Worm (Caenorhabditis elegans): ENCODE results near the gene lact-1.
A peak's percentile ranks its signal among the peaks of the same experiment; 100 is the strongest.

The lact-1 gene

DNA sequence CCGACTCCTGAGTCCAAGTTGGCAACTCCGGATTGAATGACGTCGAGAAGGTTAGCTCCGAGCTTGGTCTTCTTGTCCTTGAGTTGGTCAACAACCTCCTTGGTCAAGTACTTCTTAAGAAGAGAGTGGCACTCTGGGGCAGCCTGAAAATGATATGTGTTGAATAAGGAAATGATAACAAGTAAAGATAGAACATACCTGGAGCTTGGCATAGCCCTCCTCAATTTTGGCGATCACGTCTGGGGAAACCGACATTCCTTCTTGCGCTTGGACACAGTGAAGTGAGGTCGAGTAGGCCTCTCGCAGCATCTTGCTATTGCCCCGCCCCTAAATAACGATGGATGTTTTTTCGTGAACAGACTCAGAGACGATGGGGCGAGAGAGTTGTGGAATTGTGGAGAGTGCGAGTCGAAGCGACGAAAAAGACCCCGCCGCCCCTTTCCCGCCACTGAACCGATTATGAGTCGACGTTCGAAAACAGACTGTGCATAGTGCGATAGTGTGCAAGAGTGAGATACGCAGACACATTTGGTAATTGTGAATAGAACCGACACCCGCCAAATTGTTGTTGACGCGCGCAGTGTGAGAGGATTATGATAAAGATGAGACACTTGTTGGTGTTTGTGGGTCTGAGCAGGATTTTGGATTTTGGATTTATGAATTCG lies 27.9 kb downstream of the lact-1 start:
- TF ChIP-seq hnd-1 (tag; optimal IDR thresholded peaks at IDR 0.05) (no peak), ceh-36 (tag; optimal IDR thresholded peaks at IDR 0.05) (peak; percentile 20)

DNA sequence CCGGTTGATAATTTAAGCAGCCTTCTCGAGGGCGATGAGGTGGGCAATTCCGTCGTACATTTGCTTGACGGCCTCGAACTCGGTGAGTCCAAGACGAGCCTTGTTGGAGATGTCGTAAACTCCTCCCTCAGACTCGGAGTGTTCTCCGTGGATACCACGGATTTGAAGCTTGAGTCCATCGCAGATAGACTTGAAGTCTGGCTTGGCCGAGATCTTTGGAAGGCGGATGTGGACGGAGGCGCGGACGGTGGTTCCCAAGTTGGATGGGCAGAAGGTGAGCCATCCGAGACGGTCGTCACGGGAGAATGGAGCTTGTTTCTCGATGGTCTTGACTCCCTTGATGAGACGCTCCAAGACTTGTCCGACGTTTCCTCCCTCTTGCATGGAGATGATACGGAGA lies 29.3 kb downstream of the lact-1 start:
- TF ChIP-seq tra-4 (tag; optimal IDR thresholded peaks at IDR 0.05) = no peak
- no peak for TF ChIP-seq sea-1 (GFP tag; conservative IDR thresholded peaks at IDR 0.05)
- TF ChIP-seq hmg-4 (GFP tag; optimal IDR thresholded peaks at IDR 0.05) = no peak
- no peak for TF ChIP-seq pes-1 (GFP tag; IDR thresholded peaks at IDR 0.05)
- no peak for TF ChIP-seq ceh-36 (tag; optimal IDR thresholded peaks at IDR 0.05)
- no peak for TF ChIP-seq ceh-13 (GFP tag; optimal IDR thresholded peaks at IDR 0.05)
- TF ChIP-seq tbx-11 (GFP tag; IDR thresholded peaks at IDR 0.05) = no peak
- no peak for TF ChIP-seq F13C5.2 (tag; optimal IDR thresholded peaks at IDR 0.05)
- TF ChIP-seq hnd-1 (tag; optimal IDR thresholded peaks at IDR 0.05) = no peak
- TF ChIP-seq aly-1 (tag; optimal IDR thresholded peaks at IDR 0.05) = no peak
- TF ChIP-seq flt-1 (GFP tag; IDR thresholded peaks at IDR 0.05) = no peak
- no peak for TF ChIP-seq B0310.2 (tag; optimal IDR thresholded peaks at IDR 0.05)
- no peak for TF ChIP-seq scrt-1 (GFP tag; IDR thresholded peaks at IDR 0.05)

DNA sequence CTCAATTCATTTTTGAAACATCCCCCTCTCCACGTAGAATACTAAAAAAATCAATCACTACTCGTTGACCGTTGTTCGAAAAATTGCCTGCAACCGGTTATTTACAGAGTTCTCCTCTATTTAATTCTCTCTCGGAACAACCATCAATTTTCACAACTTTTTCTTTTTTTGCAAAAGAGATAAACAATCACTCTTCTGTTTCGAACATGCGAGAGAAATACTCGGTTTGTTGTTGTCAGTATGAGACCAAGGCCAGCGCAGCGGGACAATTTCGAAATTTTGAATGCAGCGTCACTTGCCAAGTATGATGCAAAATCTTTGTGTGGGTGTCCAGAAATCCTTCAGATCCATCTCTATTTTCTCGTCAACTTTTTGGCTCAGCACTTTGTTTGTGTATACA lies 29.9 kb downstream of the lact-1 start:
- no peak for TF ChIP-seq tbx-37 (GFP tag; conservative IDR thresholded peaks at IDR 0.05)
- TF ChIP-seq tbx-11 (GFP tag; IDR thresholded peaks at IDR 0.05) = no peak
- no peak for TF ChIP-seq tra-4 (tag; optimal IDR thresholded peaks at IDR 0.05)
- TF ChIP-seq ceh-36 (tag; optimal IDR thresholded peaks at IDR 0.05) = no peak
- TF ChIP-seq hmbx-1 (tag; optimal IDR thresholded peaks at IDR 0.05) = no peak
- TF ChIP-seq ets-7 (tag; optimal IDR thresholded peaks at IDR 0.05) = no peak
- TF ChIP-seq B0310.2 (tag; optimal IDR thresholded peaks at IDR 0.05) = no peak
- no peak for TF ChIP-seq F13C5.2 (tag; optimal IDR thresholded peaks at IDR 0.05)
- TF ChIP-seq ama-1 (optimal IDR thresholded peaks at IDR 0.05) = no peak
- TF ChIP-seq hmg-4 (GFP tag; optimal IDR thresholded peaks at IDR 0.05) = no peak
- TF ChIP-seq sea-1 (GFP tag; conservative IDR thresholded peaks at IDR 0.05) = no peak

DNA sequence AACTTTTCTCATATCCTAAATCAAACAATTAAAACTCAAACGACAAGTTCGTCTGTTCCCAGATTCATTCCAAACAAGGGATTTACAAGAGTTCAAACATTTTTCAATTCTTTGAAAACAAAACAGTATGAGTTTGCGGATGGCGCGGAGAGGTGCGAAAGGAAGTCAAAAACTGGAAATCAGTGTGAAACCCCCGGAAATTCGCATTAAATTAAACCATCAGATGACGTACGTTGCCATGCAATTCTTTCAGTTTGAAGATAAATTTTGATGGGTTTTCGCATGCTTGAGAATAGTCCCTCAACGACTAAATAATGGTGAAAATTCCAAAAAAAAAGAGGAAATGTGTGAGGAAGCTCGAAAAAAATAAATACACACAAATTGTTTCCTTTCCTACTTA lies 30.8 kb downstream of the lact-1 start:
- TF ChIP-seq tbx-11 (GFP tag; IDR thresholded peaks at IDR 0.05) (no peak), ets-7 (tag; optimal IDR thresholded peaks at IDR 0.05) (no peak), hnd-1 (tag; optimal IDR thresholded peaks at IDR 0.05) (no peak), ceh-36 (tag; optimal IDR thresholded peaks at IDR 0.05) (no peak), pes-1 (GFP tag; IDR thresholded peaks at IDR 0.05) (no peak), hmg-4 (GFP tag; optimal IDR thresholded peaks at IDR 0.05) (no peak), flt-1 (GFP tag; IDR thresholded peaks at IDR 0.05) (no peak), scrt-1 (GFP tag; IDR thresholded peaks at IDR 0.05) (no peak), tra-4 (tag; optimal IDR thresholded peaks at IDR 0.05) (no peak), tbx-37 (GFP tag; conservative IDR thresholded peaks at IDR 0.05) (no peak), aly-1 (tag; optimal IDR thresholded peaks at IDR 0.05) (no peak), B0310.2 (tag; optimal IDR thresholded peaks at IDR 0.05) (no peak), sea-1 (GFP tag; conservative IDR thresholded peaks at IDR 0.05) (no peak), F13C5.2 (tag; optimal IDR thresholded peaks at IDR 0.05) (no peak), ama-1 (optimal IDR thresholded peaks at IDR 0.05) (no peak), hmbx-1 (tag; optimal IDR thresholded peaks at IDR 0.05) (no peak), ceh-13 (GFP tag; optimal IDR thresholded peaks at IDR 0.05) (no peak)

DNA sequence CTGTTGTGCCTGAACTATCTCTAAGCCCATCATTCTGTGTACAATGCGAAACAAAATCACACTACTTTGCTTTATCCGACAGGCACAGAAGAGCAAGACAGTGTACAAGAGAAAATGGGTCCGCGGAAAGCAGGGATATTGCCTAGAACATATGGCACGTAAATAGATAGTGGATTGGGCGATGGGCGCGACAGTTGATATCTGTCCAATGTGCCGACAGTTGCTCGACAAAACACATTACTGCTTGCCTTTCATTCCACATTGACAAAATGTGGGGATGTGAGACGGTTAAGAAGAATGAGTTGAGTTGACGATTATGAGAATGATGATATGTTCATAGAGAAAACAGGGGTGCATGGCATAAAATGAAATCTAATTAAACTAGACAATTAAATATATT lies 35.1 kb downstream of the lact-1 start:
- no peak for TF ChIP-seq ceh-36 (tag; optimal IDR thresholded peaks at IDR 0.05)
- no peak for TF ChIP-seq ama-1 (optimal IDR thresholded peaks at IDR 0.05)
- TF ChIP-seq ets-7 (tag; optimal IDR thresholded peaks at IDR 0.05) = no peak
- TF ChIP-seq B0310.2 (tag; optimal IDR thresholded peaks at IDR 0.05) = no peak
- TF ChIP-seq hmg-4 (GFP tag; optimal IDR thresholded peaks at IDR 0.05) = no peak
- no peak for TF ChIP-seq flt-1 (GFP tag; IDR thresholded peaks at IDR 0.05)
- no peak for TF ChIP-seq tbx-37 (GFP tag; conservative IDR thresholded peaks at IDR 0.05)
- TF ChIP-seq aly-1 (tag; optimal IDR thresholded peaks at IDR 0.05) = no peak
- no peak for TF ChIP-seq F13C5.2 (tag; optimal IDR thresholded peaks at IDR 0.05)
- TF ChIP-seq hnd-1 (tag; optimal IDR thresholded peaks at IDR 0.05) = no peak
- TF ChIP-seq ceh-13 (GFP tag; optimal IDR thresholded peaks at IDR 0.05) = no peak
- no peak for TF ChIP-seq sea-1 (GFP tag; conservative IDR thresholded peaks at IDR 0.05)
- no peak for TF ChIP-seq tra-4 (tag; optimal IDR thresholded peaks at IDR 0.05)
- TF ChIP-seq tbx-11 (GFP tag; IDR thresholded peaks at IDR 0.05) = no peak
- no peak for TF ChIP-seq pes-1 (GFP tag; IDR thresholded peaks at IDR 0.05)
- TF ChIP-seq scrt-1 (GFP tag; IDR thresholded peaks at IDR 0.05) = no peak
- TF ChIP-seq hmbx-1 (tag; optimal IDR thresholded peaks at IDR 0.05) = no peak

DNA sequence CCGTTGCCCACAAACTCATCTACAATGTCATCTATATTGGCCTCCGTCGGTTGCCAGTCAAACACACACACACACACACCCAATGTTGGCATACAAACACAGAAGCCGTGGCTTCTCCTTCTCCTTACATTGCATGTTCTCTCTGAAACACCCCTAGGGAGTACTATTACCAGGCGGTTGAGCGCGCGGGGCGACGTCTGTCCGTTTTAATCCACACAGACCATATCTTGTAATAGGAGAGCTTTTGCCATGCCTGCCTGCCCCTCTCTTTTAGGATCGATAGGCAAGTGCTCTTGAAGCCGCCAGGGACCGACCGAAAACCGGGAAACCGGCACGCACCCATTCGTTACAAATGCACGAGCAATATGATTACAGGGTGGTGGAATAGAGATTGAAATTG lies 35.7 kb downstream of the lact-1 start:
- TF ChIP-seq flt-1 (GFP tag; IDR thresholded peaks at IDR 0.05) (no peak), pes-1 (GFP tag; IDR thresholded peaks at IDR 0.05) (peak; percentile 29; the same call in 1 of the 2 replicates), sea-1 (GFP tag; conservative IDR thresholded peaks at IDR 0.05) (no peak), hmbx-1 (tag; optimal IDR thresholded peaks at IDR 0.05) (no peak)

DNA sequence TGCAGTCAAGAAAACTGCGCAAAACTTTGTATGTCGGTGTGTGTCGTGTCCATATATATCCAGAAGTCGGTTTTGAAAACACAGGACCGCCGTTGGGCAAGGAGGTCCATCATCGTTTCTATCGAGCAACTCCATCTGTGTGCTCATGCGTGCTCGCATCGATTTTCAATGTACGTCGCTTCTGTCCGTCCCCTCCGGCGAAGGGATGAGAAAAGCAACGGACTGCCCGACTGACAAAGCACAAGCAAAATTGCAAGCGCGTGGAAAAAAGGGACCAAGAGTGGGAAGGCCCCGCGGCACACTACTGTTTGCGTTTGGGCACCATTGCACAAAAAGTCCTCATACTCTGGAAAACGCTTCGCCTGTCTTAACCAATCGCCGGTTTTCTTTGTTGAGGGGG lies 37.8 kb downstream of the lact-1 start:
- TF ChIP-seq sea-1 (GFP tag; conservative IDR thresholded peaks at IDR 0.05) (0 out of 2 replicates have a peak, but pooled peaks have one; percentile 20), ceh-13 (GFP tag; optimal IDR thresholded peaks at IDR 0.05) (no peak), ceh-36 (tag; optimal IDR thresholded peaks at IDR 0.05) (peak; percentile 34)

DNA sequence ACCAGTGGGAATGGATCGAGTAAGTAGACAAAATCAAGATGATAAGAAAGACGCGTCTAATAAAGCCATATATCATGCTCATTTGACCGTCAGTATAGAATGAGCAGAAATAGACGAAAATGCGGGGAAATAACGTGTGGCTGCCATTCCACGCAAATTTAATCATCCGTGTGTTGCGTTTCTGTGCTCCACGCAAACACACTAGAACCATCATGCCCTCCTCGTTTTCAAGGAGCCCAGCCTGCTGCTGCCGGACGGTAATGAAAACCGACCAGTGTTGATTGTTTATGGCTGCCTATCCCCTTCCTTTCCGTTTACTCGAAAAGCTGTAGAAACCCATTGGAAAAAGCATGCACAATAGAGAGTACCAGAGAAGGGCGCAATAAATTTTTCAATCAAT lies 40.0 kb downstream of the lact-1 start:
- TF ChIP-seq scrt-1 (GFP tag; IDR thresholded peaks at IDR 0.05) (no peak), flt-1 (GFP tag; IDR thresholded peaks at IDR 0.05) (no peak), ceh-36 (tag; optimal IDR thresholded peaks at IDR 0.05) (no peak), hmg-4 (GFP tag; optimal IDR thresholded peaks at IDR 0.05) (no peak), ceh-13 (GFP tag; optimal IDR thresholded peaks at IDR 0.05) (no peak)

All from whole organism, early embryonic.